Worm (Caenorhabditis elegans) whole organism, early embryonic: Measurements from ENCODE around the gene ttc-4.

Experiments
- B0310.2 ChIP-seq: sonication (generic microtip); optimal IDR thresholded peaks from 2 replicates; lab custom pipeline; 2016; ENCODE audit warnings: mild to moderate bottlenecking, missing genetic modification characterization, missing compliant biosample characterization
- F13C5.2 ChIP-seq: sonication (generic microtip); optimal IDR thresholded peaks from 2 replicates; lab custom pipeline; 2017; ENCODE audit warnings: mild to moderate bottlenecking, missing genetic modification characterization, inconsistent platforms, missing compliant biosample characterization
- ama-1 ChIP-seq: fragments of 150-350 bp; optimal IDR thresholded peaks from 2 replicates; lab custom pipeline; 2014
- ceh-13 ChIP-seq: fragments of 200-800 bp; sonication (Bioruptor generic); optimal IDR thresholded peaks from 2 replicates; lab custom pipeline; 2018; ENCODE audit warnings: mild to moderate bottlenecking, missing genetic modification characterization, missing compliant biosample characterization
- ceh-36 ChIP-seq: sonication (generic microtip); optimal IDR thresholded peaks from 2 replicates; lab custom pipeline; 2016; ENCODE audit warnings: missing genetic modification characterization, inconsistent platforms, missing compliant biosample characterization
- ets-7 ChIP-seq: sonication (generic microtip); optimal IDR thresholded peaks from 2 replicates; lab custom pipeline; 2016; ENCODE audit warnings: missing genotype, missing genetic modification characterization, missing compliant biosample characterization
- flt-1 ChIP-seq: fragments of 200-800 bp; sonication (Bioruptor generic); IDR thresholded peaks from 2 replicates; pipeline ENCODE4 v1.3.6; 2022; ENCODE audit warnings: missing genetic modification characterization, missing compliant biosample characterization
- hmbx-1 ChIP-seq: sonication (generic microtip); optimal IDR thresholded peaks from 2 replicates; lab custom pipeline; 2016; ENCODE audit warnings: mild to moderate bottlenecking, missing genetic modification characterization, missing compliant biosample characterization
- pes-1 ChIP-seq: fragments of 200-800 bp; sonication (Bioruptor generic); IDR thresholded peaks from 2 replicates; pipeline ENCODE4 v1.3.6; 2022; ENCODE audit warnings: missing genetic modification reagents, missing genetic modification characterization, missing compliant biosample characterization
- scrt-1 ChIP-seq: fragments of 200-800 bp; sonication (Bioruptor generic); IDR thresholded peaks from 2 replicates; pipeline ENCODE4 v1.3.6; 2022; ENCODE audit warnings: missing genetic modification characterization, missing compliant biosample characterization
- sea-1 ChIP-seq: fragments of 200-800 bp; sonication (Bioruptor generic); conservative IDR thresholded peaks from 2 replicates; pipeline ENCODE4 v1.3.6; 2022; ENCODE audit warnings: missing genetic modification characterization, missing compliant biosample characterization
- tbx-11 ChIP-seq: fragments of 200-800 bp; sonication (Bioruptor generic); IDR thresholded peaks from 2 replicates; pipeline ENCODE4 v1.3.6; 2022; ENCODE audit warnings: missing genetic modification characterization, missing compliant biosample characterization
- tra-4 ChIP-seq: sonication (generic microtip); optimal IDR thresholded peaks from 2 replicates; lab custom pipeline; 2017; ENCODE audit warnings: missing genetic modification characterization, missing compliant biosample characterization

DNA sequence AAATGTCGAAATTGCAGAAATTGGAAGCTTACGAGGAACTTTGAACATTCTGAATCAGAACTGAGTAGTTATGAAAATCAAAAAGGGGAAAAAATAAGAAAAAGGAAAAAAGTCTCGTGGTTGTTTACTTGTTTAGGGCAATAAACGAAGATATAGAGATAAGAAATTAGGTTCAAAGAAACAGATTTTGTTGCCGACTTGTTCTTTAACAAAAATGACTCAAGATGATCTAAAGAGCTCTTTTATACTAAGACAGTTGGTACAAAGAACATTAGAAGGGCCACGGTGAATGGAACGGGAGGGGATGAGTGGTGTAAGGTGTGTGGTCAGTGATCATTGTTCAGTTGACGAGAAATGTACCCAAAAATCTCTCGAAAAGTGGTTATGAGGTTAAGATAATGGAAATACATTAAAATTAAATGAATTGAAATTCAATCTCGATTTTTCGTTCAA lies 47.0 kb upstream of the ttc-4 start, which contains the start of gene acdh-2:
- no peak for TF ChIP-seq flt-1 (GFP tag; lab: Robert Waterston, UW)
- no peak for TF ChIP-seq B0310.2 (tag; lab: Kevin White, UChicago)
- no peak for TF ChIP-seq pes-1 (GFP tag; lab: Robert Waterston, UW)
- TF ChIP-seq ets-7 (tag; lab: Kevin White, UChicago) = no peak
- no peak for TF ChIP-seq ama-1
- no peak for TF ChIP-seq hmbx-1
- no peak for TF ChIP-seq F13C5.2 (tag; lab: Kevin White, UChicago)
- no peak for TF ChIP-seq tra-4 (tag; lab: Kevin White, UChicago)
- no peak for TF ChIP-seq ceh-36 (tag; lab: Kevin White, UChicago)
- TF ChIP-seq tbx-11 (GFP tag; lab: Robert Waterston, UW) = no peak
- TF ChIP-seq sea-1 (GFP tag; lab: Robert Waterston, UW) = no peak
- no peak for TF ChIP-seq scrt-1 (GFP tag; lab: Robert Waterston, UW)
- TF ChIP-seq ceh-13 (GFP tag; lab: Kevin White, UChicago) = no peak
